Worm (Caenorhabditis elegans): Measurements from ENCODE around the gene catp-7.

- TF ChIP-seq W03F9.2 (tag; optimal IDR thresholded peaks at IDR 0.05), result no peak
- no peak for TF ChIP-seq him-1 (tag; optimal IDR thresholded peaks at IDR 0.05)
- TF ChIP-seq dao-5 (tag; optimal IDR thresholded peaks at IDR 0.05), result no peak
Observed at ce11 chrIV:8608934-8609333, 23.2 kb downstream of the catp-7 start, which contains the start of gene F42A9.6.
